Fruit fly (Drosophila melanogaster) Kc167 (cell line): ENCODE data around the gene CG32313.

Source experiments
- Myc ChIP-seq: fragments of >200 bp; optimal IDR thresholded peaks from 2 replicates; lab custom pipeline; 2017; ENCODE audit warnings: missing external identifiers
- h ChIP-seq: fragments of >200 bp; optimal IDR thresholded peaks from 3 replicates; lab custom pipeline; 2018; ENCODE audit warnings: missing external identifiers
- psq ChIP-seq: fragments of >200 bp; optimal IDR thresholded peaks from 2 replicates; lab custom pipeline; 2017; ENCODE audit warnings: missing external identifiers
- ttk ChIP-seq: sonication (Bioruptor generic); optimal IDR thresholded peaks from 2 replicates; lab custom pipeline; 2017; ENCODE audit warnings: missing external identifiers

dm6 chr3L:1578391-1578948 lies 32.9 kb upstream of the CG32313 start:
- TF ChIP-seq ttk (lab: Kevin White, UChicago) (no peak), Myc (lab: Kevin White, UChicago) (no peak), h (lab: Kevin White, UChicago) (no peak), psq (lab: Kevin White, UChicago) (no peak)
